Worm (Caenorhabditis elegans) whole organism, L4 larva: ENCODE results near the gene nlr-1.

Source experiments
- daf-16 ChIP-seq, 3 experiments: sonication (generic microtip); optimal IDR thresholded peaks; 2 replicates each; lab custom pipeline; 2016 to 2017; ENCODE audit warnings: missing genetic modification characterization in 3 of 3, missing genetic modification reagents in 3 of 3, mild to moderate bottlenecking in 2 of 3, missing compliant biosample characterization in 2 of 3, missing biosample characterization in 1 of 3, moderate library complexity in 1 of 3
- lin-15B ChIP-seq: fragments of 150-350 bp; sonication (generic microtip); optimal IDR thresholded peaks from 3 replicates; lab custom pipeline; 2014; ENCODE audit warnings: missing biosample characterization, missing genetic modification characterization
- lsy-2 ChIP-seq, 2 experiments: fragments of 150-350 bp in 1 of 2; sonication (generic microtip) in 1 of 2; optimal IDR thresholded peaks; 2 replicates each; lab custom pipeline; 2014 to 2017; ENCODE audit warnings: missing biosample characterization in 2 of 2, missing genetic modification characterization in 2 of 2
- nhr-11 ChIP-seq: fragments of 150-350 bp; optimal IDR thresholded peaks from 2 replicates; lab custom pipeline; 2014; ENCODE audit warnings: missing biosample characterization, missing genetic modification characterization
- nhr-237 ChIP-seq: sonication (generic microtip); optimal IDR thresholded peaks from 2 replicates; lab custom pipeline; 2017; ENCODE audit warnings: missing biosample characterization, missing genetic modification characterization
- nhr-6 ChIP-seq: fragments of 150-350 bp; optimal IDR thresholded peaks from 2 replicates; lab custom pipeline; 2014; ENCODE audit warnings: missing biosample characterization, missing genetic modification characterization

DNA sequence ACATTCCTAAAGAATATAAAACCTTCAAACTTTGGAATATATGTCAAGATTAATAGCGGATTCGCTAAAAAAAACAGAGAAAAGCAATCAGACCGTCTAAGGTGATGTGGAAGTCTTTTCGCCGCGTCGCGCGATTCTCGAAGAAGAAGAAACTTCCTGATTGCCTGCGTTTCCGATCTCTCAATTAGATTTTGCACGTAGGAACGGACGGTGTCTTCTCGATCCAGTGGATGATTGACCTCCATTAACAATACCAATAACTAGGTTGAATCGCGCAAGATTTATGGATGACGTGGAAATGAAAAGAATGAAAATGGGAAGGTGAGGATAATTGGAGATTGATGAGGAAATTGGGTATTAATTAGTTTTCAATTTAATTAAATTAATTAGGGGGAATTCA, 39.0 kb upstream of the nlr-1 start:
- TF ChIP-seq daf-16 (GFP tag; optimal IDR thresholded peaks at IDR 0.05; lab: Kevin White, UChicago) (no peak), daf-16 (tag; optimal IDR thresholded peaks at IDR 0.05; lab: Kevin White, UChicago) (no peak), nhr-11 (tag; lab: Kevin White, UChicago) (no peak), lin-15B (no peak), lsy-2 (tag; optimal IDR thresholded peaks at IDR 0.05; lab: Kevin White, UChicago) (no peak), nhr-6 (tag; lab: Kevin White, UChicago) (no peak), nhr-237 (tag; lab: Kevin White, UChicago) (no peak)
